Fruit fly (Drosophila melanogaster): Measurements from ENCODE around the gene fng.

fng gene

dm6 chr3L:20954118-20954517, 4.8 kb upstream of the fng start (continued):
- TF ChIP-seq CG9609 (GFP tag; optimal IDR thresholded peaks at IDR 0.05) (no peak), CG3847 (GFP tag; IDR thresholded peaks at IDR 0.05) (no peak), Hey (tag; optimal IDR thresholded peaks at IDR 0.05) (no peak), repo (GFP tag; optimal IDR thresholded peaks at IDR 0.05) (no peak), Sox100B (GFP tag; optimal IDR thresholded peaks at IDR 0.05) (peak; percentile 32), Hr3 (GFP tag; optimal IDR thresholded peaks at IDR 0.05) (no peak), Trl (optimal IDR thresholded peaks at IDR 0.05) (no peak), Trl (GFP tag; optimal IDR thresholded peaks at IDR 0.05) (peak; percentile 29), al (GFP tag; IDR thresholded peaks at IDR 0.05) (no peak), emc (GFP tag; optimal IDR thresholded peaks at IDR 0.05) (no peak), seq (GFP tag; IDR thresholded peaks at IDR 0.05) (no peak), sug (tag; optimal IDR thresholded peaks at IDR 0.05) (no peak), Jarid2 (GFP tag; optimal IDR thresholded peaks at IDR 0.05) (no peak), sc (optimal IDR thresholded peaks at IDR 0.05) (no peak), sc (GFP tag; optimal IDR thresholded peaks at IDR 0.05) (no peak), ci (GFP tag; IDR thresholded peaks at IDR 0.05) (0 out of 3 replicates have a peak, but pooled peaks have one; percentile 33), fd96Cb (tag; optimal IDR thresholded peaks at IDR 0.05) (no peak), Dip3 (GFP tag; optimal IDR thresholded peaks at IDR 0.05) (no peak), CG2889 (GFP tag; IDR thresholded peaks at IDR 0.05) (no peak), CG6813 (GFP tag; optimal IDR thresholded peaks at IDR 0.05) (peak; percentile 50), abd-A (tag; optimal IDR thresholded peaks at IDR 0.05) (no peak), CG17361 (GFP tag; IDR thresholded peaks at IDR 0.05) (no peak), nerfin-1 (tag; optimal IDR thresholded peaks at IDR 0.05) (no peak), Gsc (GFP tag; IDR thresholded peaks at IDR 0.05) (no peak), ac (GFP tag; optimal IDR thresholded peaks at IDR 0.05) (peak; percentile 44), CG15073 (GFP tag; optimal IDR thresholded peaks at IDR 0.05) (no peak), CG11695 (GFP tag; IDR thresholded peaks at IDR 0.05) (0 out of 3 replicates have a peak, but pooled peaks have one; percentile 28), CG11398 (GFP tag; optimal IDR thresholded peaks at IDR 0.05) (peak; percentile 6), CG12942 (GFP tag; optimal IDR thresholded peaks at IDR 0.05) (no peak), CG13775 (GFP tag; optimal IDR thresholded peaks at IDR 0.05) (no peak), Deaf1 (tag; optimal IDR thresholded peaks at IDR 0.05) (no peak), E2f1 (GFP tag; IDR thresholded peaks at IDR 0.05) (no peak), Dfd (GFP tag; optimal IDR thresholded peaks at IDR 0.05) (no peak), ems (GFP tag; optimal IDR thresholded peaks at IDR 0.05) (no peak), shn (GFP tag; optimal IDR thresholded peaks at IDR 0.05) (no peak), CG11696 (GFP tag; IDR thresholded peaks at IDR 0.05) (no peak), CG15514 (GFP tag; optimal IDR thresholded peaks at IDR 0.05) (no peak), Eip74EF (GFP tag; optimal IDR thresholded peaks at IDR 0.05) (no peak), Tbp (GFP tag; optimal IDR thresholded peaks at IDR 0.05) (no peak), CG11093 (GFP tag; IDR thresholded peaks at IDR 0.05) (no peak), run (tag; optimal IDR thresholded peaks at IDR 0.05) (no peak), wdn (GFP tag; IDR thresholded peaks at IDR 0.05) (no peak), da (GFP tag; optimal IDR thresholded peaks at IDR 0.05) (no peak), CG11456 (GFP tag; IDR thresholded peaks at IDR 0.05) (no peak), CG7786 (GFP tag; optimal IDR thresholded peaks at IDR 0.05) (no peak), CG9727 (GFP tag; optimal IDR thresholded peaks at IDR 0.05) (no peak), CG3281 (GFP tag; optimal IDR thresholded peaks at IDR 0.05) (no peak), lmd (GFP tag; IDR thresholded peaks at IDR 0.05) (no peak), CG6272 (GFP tag; IDR thresholded peaks at IDR 0.05) (no peak), kah (GFP tag; optimal IDR thresholded peaks at IDR 0.05) (no peak), Mes4 (GFP tag; optimal IDR thresholded peaks at IDR 0.05) (no peak), vnd (GFP tag; IDR thresholded peaks at IDR 0.05; ENCODE audit: partially characterized antibody) (no peak), odd (GFP tag; optimal IDR thresholded peaks at IDR 0.05) (peak; percentile 56)

Data from whole organism, embryonic.